Worm (Caenorhabditis elegans) whole organism, young adult: ENCODE measurements around the gene rbm-34.

Experiments
- B0019.2 ChIP-seq: fragments of 200-800 bp; sonication (Bioruptor generic); conservative IDR thresholded peaks from 2 replicates; pipeline ENCODE4 v1.3.6; 2022; ENCODE audit warnings: missing genetic modification reagents, missing genetic modification characterization, missing compliant biosample characterization
- B0261.1 ChIP-seq: sonication (generic microtip); optimal IDR thresholded peaks from 2 replicates; lab custom pipeline; 2016; ENCODE audit warnings: mild to moderate bottlenecking, missing genetic modification characterization, moderate library complexity, missing compliant biosample characterization
- K11D2.4 ChIP-seq: fragments of 200-800 bp; sonication (Bioruptor generic); IDR thresholded peaks from 2 replicates; pipeline ENCODE4 v1.3.6; 2022; ENCODE audit warnings: missing genetic modification reagents, missing genetic modification characterization, missing compliant biosample characterization
- ets-4 ChIP-seq: fragments of 200-800 bp; sonication (Bioruptor generic); optimal IDR thresholded peaks from 2 replicates; lab custom pipeline; 2018; ENCODE audit warnings: mild to moderate bottlenecking, missing genetic modification characterization, missing compliant biosample characterization
- hmg-20 ChIP-seq: fragments of 200-800 bp; sonication (Bioruptor generic); IDR thresholded peaks from 2 replicates; pipeline ENCODE4 v1.3.6; 2022; ENCODE audit warnings: missing genetic modification reagents, missing genetic modification characterization, missing compliant biosample characterization
- lag-1 ChIP-seq: fragments of 200-800 bp; sonication (Bioruptor generic); IDR thresholded peaks from 2 replicates; pipeline ENCODE4 v1.3.6; 2022; ENCODE audit warnings: missing genetic modification reagents, missing genetic modification characterization, missing compliant biosample characterization
- pha-4 ChIP-seq: fragments of 150-350 bp; sonication (generic microtip); optimal IDR thresholded peaks from 2 replicates; lab custom pipeline; 2014; ENCODE audit warnings: missing biosample characterization, missing genetic modification reagents, missing genetic modification characterization
- rpc-1 ChIP-seq, 2 experiments: fragments of 150-350 bp in 1 of 2; sonication (generic microtip) in 1 of 2; optimal IDR thresholded peaks; 2 replicates each; lab custom pipeline; 2014 to 2018; ENCODE audit warnings: missing biosample characterization in 1 of 2, missing genetic modification characterization in 1 of 2, missing genetic modification reagents in 1 of 2, missing genotype in 1 of 2
- ztf-18 ChIP-seq: sonication (generic microtip); optimal IDR thresholded peaks from 2 replicates; lab custom pipeline; 2016; ENCODE audit warnings: missing genotype, mild to moderate bottlenecking, missing genetic modification characterization, missing compliant biosample characterization
- ztf-25 ChIP-seq: fragments of 200-800 bp; sonication (Bioruptor generic); IDR thresholded peaks from 2 replicates; pipeline ENCODE4 v1.3.6; 2022; ENCODE audit warnings: missing genetic modification reagents, missing genetic modification characterization, missing compliant biosample characterization

DNA sequence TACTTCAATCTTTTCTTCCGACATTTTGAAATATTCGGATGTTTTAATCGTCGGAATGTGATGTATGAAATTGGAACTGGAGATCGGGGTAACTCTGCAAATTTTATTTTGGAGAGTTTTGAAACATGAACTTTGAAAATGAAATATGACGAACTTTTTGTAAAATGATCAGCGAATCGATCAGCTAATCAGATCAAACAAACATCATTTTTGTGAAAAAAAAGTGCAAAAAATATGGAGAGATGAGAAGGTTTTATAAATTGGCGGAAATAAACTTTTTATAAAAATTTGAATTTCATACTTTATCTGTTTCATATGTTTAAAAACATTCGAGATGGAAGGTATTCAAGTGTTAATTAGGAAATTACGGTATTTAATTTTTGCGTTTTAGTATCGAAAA, 26.3 kb downstream of the rbm-34 start, which contains the start of gene dlc-2:
- TF ChIP-seq ets-4 (GFP tag; lab: Kevin White, UChicago) (no peak), pha-4 (tag; lab: Kevin White, UChicago) (no peak), K11D2.4 (GFP tag; lab: Robert Waterston, UW) (no peak), ztf-25 (GFP tag; lab: Robert Waterston, UW) (no peak), ztf-18 (no peak), lag-1 (GFP tag; lab: Robert Waterston, UW) (no peak), B0261.1 (tag; lab: Kevin White, UChicago) (no peak), hmg-20 (GFP tag; lab: Robert Waterston, UW) (no peak), rpc-1 (optimal IDR thresholded peaks at IDR 0.05; lab: Kevin White, UChicago) (no peak), rpc-1 (tag; optimal IDR thresholded peaks at IDR 0.05; lab: Kevin White, UChicago) (no peak), B0019.2 (GFP tag; lab: Robert Waterston, UW) (no peak)
